Fruit fly (Drosophila melanogaster): ENCODE measurements around the gene CG14456.

The CG14456 gene

dm6 chr3L:22713605-22714004 is 26.6 kb downstream of the CG14456 start:
- no peak for TF ChIP-seq Ssrp (tag; optimal IDR thresholded peaks at IDR 0.05)
- TF ChIP-seq CG2116 (GFP tag; optimal IDR thresholded peaks at IDR 0.05) = no peak
- no peak for TF ChIP-seq tup (GFP tag; optimal IDR thresholded peaks at IDR 0.05)
- no peak for TF ChIP-seq kni (GFP tag; optimal IDR thresholded peaks at IDR 0.05)
- TF ChIP-seq CG15601 (tag; optimal IDR thresholded peaks at IDR 0.05) = peak; percentile 93
- no peak for TF ChIP-seq pnt (GFP tag; optimal IDR thresholded peaks at IDR 0.05)
- peak; percentile 88 for TF ChIP-seq CTCF (GFP tag; optimal IDR thresholded peaks at IDR 0.05)
- no peak for TF ChIP-seq Fer3 (tag; optimal IDR thresholded peaks at IDR 0.05)
- TF ChIP-seq CG6683 (GFP tag; optimal IDR thresholded peaks at IDR 0.05) = no peak
- TF ChIP-seq Dip2 (GFP tag; IDR thresholded peaks at IDR 0.05) = peak; percentile 61
- no peak for TF ChIP-seq CG13287 (GFP tag; IDR thresholded peaks at IDR 0.05; ENCODE audit: partially characterized antibody)
- TF ChIP-seq Deaf1 (tag; optimal IDR thresholded peaks at IDR 0.05) = no peak
- TF ChIP-seq CG34376 (GFP tag; optimal IDR thresholded peaks at IDR 0.05) = no peak
- TF ChIP-seq bbx (GFP tag; IDR thresholded peaks at IDR 0.05; ENCODE audit: partially characterized antibody) = no peak
- peak; percentile 12 for TF ChIP-seq stwl (tag; optimal IDR thresholded peaks at IDR 0.05)

DNA sequence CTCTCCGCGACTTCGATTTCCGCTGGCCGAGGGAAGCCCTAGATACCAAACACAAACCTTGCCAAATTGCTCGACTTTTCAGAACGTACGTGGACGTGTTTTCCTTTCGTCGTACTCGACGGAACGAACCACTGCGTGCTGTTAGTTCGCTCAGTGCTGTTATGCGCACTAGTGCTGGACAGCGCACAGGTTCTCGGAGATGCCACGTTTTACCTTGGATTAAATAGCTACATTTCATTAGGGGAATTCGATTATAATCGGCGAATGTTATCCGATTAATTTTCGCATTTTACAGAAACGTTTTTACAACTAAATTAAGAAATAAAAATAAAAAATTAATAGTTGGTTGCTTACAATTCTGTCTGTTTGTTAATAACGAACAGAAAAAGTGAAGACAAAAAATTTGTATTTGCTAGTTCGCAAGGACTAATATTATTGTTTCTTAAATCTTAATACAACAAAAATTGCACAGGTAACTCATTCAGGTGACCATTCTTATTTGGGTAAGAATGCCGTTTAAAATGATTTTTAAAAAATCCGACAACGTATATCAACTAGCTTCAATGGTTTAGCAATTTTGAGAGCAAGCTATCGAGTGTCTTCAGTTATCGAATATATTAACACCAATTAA is 30.2 kb downstream of the CG14456 start, which contains the start of the genes ArfGAP3 and CG32452:
Gene ArfGAP3 (minus strand): TSS at position 441 of the 631 bp plus-strand sequence.
Gene CG32452 (plus strand): TSS at position 592 of the 631 bp plus-strand sequence.
- TF ChIP-seq CG8388 (GFP tag; optimal IDR thresholded peaks at IDR 0.05) (peak; percentile 57), CG31388 (GFP tag; optimal IDR thresholded peaks at IDR 0.05) (peak; percentile 37), CG12391 (tag; optimal IDR thresholded peaks at IDR 0.05) (peak; percentile 87), tx (GFP tag; optimal IDR thresholded peaks at IDR 0.05) (peak; percentile 53), Atf3 (GFP tag; optimal IDR thresholded peaks at IDR 0.05) (peak; percentile 38), Xbp1 (GFP tag; optimal IDR thresholded peaks at IDR 0.05) (peak; percentile 85), CG15514 (GFP tag; optimal IDR thresholded peaks at IDR 0.05) (peak; percentile 97), Vsx1 (GFP tag; optimal IDR thresholded peaks at IDR 0.05) (no peak), B-H1 (GFP tag; IDR thresholded peaks at IDR 0.05) (0 out of 3 replicates have a peak, but pooled peaks have one; percentile 40), az2 (GFP tag; optimal IDR thresholded peaks at IDR 0.05) (peak; percentile 78), CG4617 (GFP tag; optimal IDR thresholded peaks at IDR 0.05; ENCODE audit: borderline replicate concordance) (no peak), chif (GFP tag; optimal IDR thresholded peaks at IDR 0.05) (peak; percentile 34 to 59), CG2129 (GFP tag; IDR thresholded peaks at IDR 0.05; ENCODE audit: partially characterized antibody) (peak; percentile 57; the same call in 1 of the 2 replicates), btn (GFP tag; optimal IDR thresholded peaks at IDR 0.05) (no peak), CG7786 (GFP tag; optimal IDR thresholded peaks at IDR 0.05) (peak; percentile 39), CG3838 (GFP tag; optimal IDR thresholded peaks at IDR 0.05) (peak; percentile 54), dimm (GFP tag; IDR thresholded peaks at IDR 0.05) (peak; percentile 22; the same call in 1 of the 2 replicates), ranshi (GFP tag; IDR thresholded peaks at IDR 0.05) (peak; percentile 59; the same call in 1 of the 2 replicates), emc (GFP tag; optimal IDR thresholded peaks at IDR 0.05) (peak; percentile 15), CG13775 (GFP tag; optimal IDR thresholded peaks at IDR 0.05) (peak; percentile 82), lov (optimal IDR thresholded peaks at IDR 0.05) (no peak), lov (GFP tag; IDR thresholded peaks at IDR 0.05) (peak; percentile 45; the same call in 1 of the 3 replicates), eve (GFP tag; optimal IDR thresholded peaks at IDR 0.05) (no peak), Hr51 (GFP tag; optimal IDR thresholded peaks at IDR 0.05) (peak; percentile 52 to 75), Scr (GFP tag; IDR thresholded peaks at IDR 0.05; ENCODE audit: partially characterized antibody) (peak; percentile 75), Hr78 (GFP tag; optimal IDR thresholded peaks at IDR 0.05) (no peak), hth (optimal IDR thresholded peaks at IDR 0.05) (no peak), CG7357 (GFP tag; IDR thresholded peaks at IDR 0.05) (peak; percentile 53; the same call in 1 of the 3 replicates), Six4 (GFP tag; optimal IDR thresholded peaks at IDR 0.05) (peak; percentile 70), CG11504 (tag; optimal IDR thresholded peaks at IDR 0.05) (no peak), gce (GFP tag; IDR thresholded peaks at IDR 0.05) (peak; percentile 40; the same call in 1 of the 3 replicates), CG14667 (GFP tag; IDR thresholded peaks at IDR 0.05) (peak; percentile 58), TFAM (GFP tag; optimal IDR thresholded peaks at IDR 0.05) (no peak), pum (GFP tag; optimal IDR thresholded peaks at IDR 0.05) (peak; percentile 70)
